In genomic region chrX:3745264-3745564, dm6 we compare ENCODE assay signal across 1 fruit fly cellular context.
A peak's percentile ranks its signal among the peaks of the same experiment; 100 is the strongest.
TF ChIP-seq lines count a peak whose summit lies in the region.

No protein-coding gene starts in this region.

TF ChIP-seq in whole organism, embryonic, 481 proteins besides CTCF, POLR2A, EP300 and RAD21 (continued from another document):
- TF ChIP-seq caup (GFP tag; optimal IDR thresholded peaks at IDR 0.05; lab: Kevin White, UChicago; ENCODE audit: severe bottlenecking) (peak; percentile 4), CG7928 (GFP tag; optimal IDR thresholded peaks at IDR 0.05; lab: Kevin White, UChicago) (no peak), CG14667 (GFP tag; IDR thresholded peaks at IDR 0.05; lab: Robert Waterston, UW) (no peak), Dip3 (GFP tag; optimal IDR thresholded peaks at IDR 0.05; lab: Kevin White, UChicago) (peak; percentile 9), CG12391 (tag; optimal IDR thresholded peaks at IDR 0.05; lab: Kevin White, UChicago) (peak; percentile 47), CG8359 (GFP tag; optimal IDR thresholded peaks at IDR 0.05; lab: Kevin White, UChicago; ENCODE audit: borderline replicate concordance) (no peak), row (GFP tag; IDR thresholded peaks at IDR 0.05; lab: Robert Waterston, UW) (peak; percentile 63), Dek (tag; optimal IDR thresholded peaks at IDR 0.05; lab: Kevin White, UChicago) (no peak), Dbx (GFP tag; IDR thresholded peaks at IDR 0.05; lab: Robert Waterston, UW) (0 out of 3 replicates have a peak, but pooled peaks have one; percentile 8), CG12104 (GFP tag; optimal IDR thresholded peaks at IDR 0.05; lab: Kevin White, UChicago) (peak; percentile 14), unpg (GFP tag; optimal IDR thresholded peaks at IDR 0.05; lab: Kevin White, UChicago) (peak; percentile 31), D (optimal IDR thresholded peaks at IDR 0.05; lab: Kevin White, UChicago) (no peak), D (GFP tag; optimal IDR thresholded peaks at IDR 0.05; lab: Kevin White, UChicago) (peak; percentile 30), Mes4 (GFP tag; optimal IDR thresholded peaks at IDR 0.05; lab: Kevin White, UChicago) (no peak), sob (GFP tag; IDR thresholded peaks at IDR 0.05; lab: Robert Waterston, UW) (0 out of 2 replicates have a peak, but pooled peaks have one; percentile 21), CG1602 (GFP tag; optimal IDR thresholded peaks at IDR 0.05; lab: Kevin White, UChicago) (no peak), lmd (GFP tag; IDR thresholded peaks at IDR 0.05; lab: Robert Waterston, UW) (peak; percentile 43), Ravus (GFP tag; IDR thresholded peaks at IDR 0.05; lab: Robert Waterston, UW) (no peak), dan (GFP tag; IDR thresholded peaks at IDR 0.05; lab: Robert Waterston, UW) (no peak), CG15269 (tag; optimal IDR thresholded peaks at IDR 0.05; lab: Kevin White, UChicago) (peak; percentile 52), CG4730 (GFP tag; IDR thresholded peaks at IDR 0.05; lab: Robert Waterston, UW) (no peak), CG10654 (GFP tag; optimal IDR thresholded peaks at IDR 0.05; lab: Kevin White, UChicago) (peak; percentile 7), bcd (GFP tag; optimal IDR thresholded peaks at IDR 0.05; lab: Kevin White, UChicago) (peak; percentile 17), Atf6 (GFP tag; IDR thresholded peaks at IDR 0.05; lab: Robert Waterston, UW) (peak; percentile 61), mam (GFP tag; optimal IDR thresholded peaks at IDR 0.05; lab: Kevin White, UChicago) (peak; percentile 9), CG7839 (tag; optimal IDR thresholded peaks at IDR 0.05; lab: Kevin White, UChicago) (peak; percentile 57), Sox102F (GFP tag; optimal IDR thresholded peaks at IDR 0.05; lab: Kevin White, UChicago) (peak; percentile 62), Scr (GFP tag; IDR thresholded peaks at IDR 0.05; lab: Robert Waterston, UW; ENCODE audit: partially characterized antibody) (no peak), fd96Cb (tag; optimal IDR thresholded peaks at IDR 0.05; lab: Kevin White, UChicago) (peak; percentile 50), CG17359 (tag; optimal IDR thresholded peaks at IDR 0.05; lab: Kevin White, UChicago) (peak; percentile 57), CG11504 (tag; optimal IDR thresholded peaks at IDR 0.05; lab: Kevin White, UChicago) (peak; percentile 61), eve (GFP tag; optimal IDR thresholded peaks at IDR 0.05; lab: Kevin White, UChicago) (peak in 1 of 2 experiments; percentile 71), dpn (GFP tag; optimal IDR thresholded peaks at IDR 0.05; lab: Kevin White, UChicago) (peak; percentile 14 to 34), org-1 (GFP tag; optimal IDR thresholded peaks at IDR 0.05; lab: Kevin White, UChicago) (peak; percentile 35), gfzf (GFP tag; optimal IDR thresholded peaks at IDR 0.05; lab: Kevin White, UChicago) (no peak), Dp (GFP tag; optimal IDR thresholded peaks at IDR 0.05; lab: Kevin White, UChicago) (no peak), Hr3 (GFP tag; optimal IDR thresholded peaks at IDR 0.05; lab: Kevin White, UChicago) (peak; percentile 9), Hr78 (GFP tag; optimal IDR thresholded peaks at IDR 0.05; lab: Kevin White, UChicago) (peak in 1 of 2 experiments; percentile 33), Fer1 (GFP tag; optimal IDR thresholded peaks at IDR 0.05; lab: Kevin White, UChicago) (peak; percentile 24), croc (GFP tag; conservative IDR thresholded peaks at IDR 0.05; lab: Robert Waterston, UW) (no peak), CG12942 (GFP tag; optimal IDR thresholded peaks at IDR 0.05; lab: Kevin White, UChicago) (no peak), fd3F (GFP tag; optimal IDR thresholded peaks at IDR 0.05; lab: Kevin White, UChicago) (peak; percentile 14), Camta (GFP tag; optimal IDR thresholded peaks at IDR 0.05; lab: Kevin White, UChicago) (peak; percentile 33), CG1233 (GFP tag; optimal IDR thresholded peaks at IDR 0.05; lab: Kevin White, UChicago) (peak; percentile 23), CG14014 (GFP tag; IDR thresholded peaks at IDR 0.05; lab: Robert Waterston, UW) (0 out of 2 replicates have a peak, but pooled peaks have one; percentile 13), sens (GFP tag; lab: Kevin White, UChicago) (peak; percentile 87), CG10366 (GFP tag; IDR thresholded peaks at IDR 0.05; lab: Robert Waterston, UW) (peak; percentile 27; the same call in 1 of the 2 replicates), chif (GFP tag; optimal IDR thresholded peaks at IDR 0.05; lab: Kevin White, UChicago) (no peak), lab (GFP tag; optimal IDR thresholded peaks at IDR 0.05; lab: Kevin White, UChicago) (peak; percentile 70)
